Worm (Caenorhabditis elegans): ENCODE results near the gene mpz-4.

- TF ChIP-seq ceh-79 (tag; optimal IDR thresholded peaks at IDR 0.05) (no peak), athp-1 (tag; optimal IDR thresholded peaks at IDR 0.05) (no peak), snpc-4 (GFP tag; optimal IDR thresholded peaks at IDR 0.05) (no peak), snpc-4 (tag; optimal IDR thresholded peaks at IDR 0.05) (no peak), fkh-3 (tag; optimal IDR thresholded peaks at IDR 0.05) (no peak), pha-4 (tag; optimal IDR thresholded peaks at IDR 0.05) (no peak), F23B12.7 (tag; optimal IDR thresholded peaks at IDR 0.05; ENCODE audit: insufficient read depth) (no peak)
These were observed 31.5 kb upstream of the mpz-4 start, which contains the start of gene Y17G9A.3 for ce11 chrIV:4858573-4858972.

All from whole organism, young adult.